Worm (Caenorhabditis elegans): ENCODE data around the gene idpp-6.

idpp-6 gene

DNA sequence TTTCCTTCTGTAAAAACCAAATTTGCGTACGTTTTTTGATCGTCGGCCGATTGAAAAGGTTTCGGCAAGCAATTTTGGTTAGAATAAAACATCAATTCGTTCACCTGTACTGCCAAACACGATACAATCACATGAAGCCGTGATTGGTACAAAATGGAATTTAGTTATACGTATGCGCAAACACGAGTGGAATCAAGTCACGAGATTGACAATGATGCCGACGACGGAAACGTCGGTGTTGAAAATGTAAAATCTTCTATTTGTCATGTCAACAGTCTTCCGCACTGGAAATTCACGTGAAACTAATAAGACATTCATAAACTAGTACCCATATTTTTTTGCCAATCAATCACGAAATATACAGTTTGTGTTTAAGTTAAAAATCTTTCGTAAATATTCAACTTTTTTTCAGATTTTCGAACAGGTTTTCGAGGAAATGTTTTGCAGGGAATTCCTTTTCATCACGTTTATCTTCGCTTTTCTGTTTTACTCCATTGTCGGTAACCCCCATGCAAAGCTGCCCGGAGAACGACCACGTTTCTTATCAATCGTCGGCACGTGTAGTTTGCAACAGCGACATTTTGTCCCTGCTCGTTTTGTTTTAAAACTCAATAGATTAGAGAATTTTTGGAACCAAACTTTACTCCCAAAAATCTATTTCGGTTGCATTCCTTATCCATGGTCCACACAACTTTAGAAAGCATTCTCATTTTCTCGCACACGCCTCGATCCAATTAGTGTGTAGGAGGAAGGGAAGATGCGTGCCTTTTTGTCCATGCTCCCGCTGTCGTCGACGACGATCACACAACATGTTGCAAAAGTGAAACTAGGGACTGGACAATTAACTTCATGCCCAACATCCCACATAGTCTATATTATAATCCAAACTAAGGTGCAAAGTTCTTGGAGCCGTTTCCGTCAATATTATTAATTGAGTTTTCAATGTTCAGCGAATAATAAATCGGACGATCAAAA, 43.6 kb upstream of the idpp-6 start:
- TF ChIP-seq dsc-1 (tag; optimal IDR thresholded peaks at IDR 0.05) (peak; percentile 46), F16B12.6 (tag; optimal IDR thresholded peaks at IDR 0.05) (no peak), nhr-12 (tag; optimal IDR thresholded peaks at IDR 0.05) (no peak), fkh-4 (tag; optimal IDR thresholded peaks at IDR 0.05; ENCODE audit: borderline replicate concordance) (no peak), swsn-7 (tag; optimal IDR thresholded peaks at IDR 0.05) (peak; percentile 38), nhr-19 (GFP tag; conservative IDR thresholded peaks at IDR 0.05) (peak; percentile 63), ets-5 (GFP tag; IDR thresholded peaks at IDR 0.05) (no peak), egl-13 (tag; optimal IDR thresholded peaks at IDR 0.05) (peak; percentile 44), zip-4 (GFP tag; optimal IDR thresholded peaks at IDR 0.05) (no peak), hlh-4 (tag; optimal IDR thresholded peaks at IDR 0.05) (no peak), nhr-28 (tag; optimal IDR thresholded peaks at IDR 0.05) (no peak), tbx-2 (tag; optimal IDR thresholded peaks at IDR 0.05) (peak; percentile 59), ceh-82 (tag; optimal IDR thresholded peaks at IDR 0.05) (no peak), sptf-1 (tag; optimal IDR thresholded peaks at IDR 0.05) (no peak), xbp-1 (tag; optimal IDR thresholded peaks at IDR 0.05) (peak; percentile 40), mab-9 (GFP tag; IDR thresholded peaks at IDR 0.05) (no peak), fos-1 (tag; optimal IDR thresholded peaks at IDR 0.05) (no peak), mep-1 (tag; optimal IDR thresholded peaks at IDR 0.05) (peak; percentile 48), vab-15 (tag; optimal IDR thresholded peaks at IDR 0.05) (peak; percentile 78), C04F5.9 (tag; optimal IDR thresholded peaks at IDR 0.05) (no peak), zag-1 (tag; optimal IDR thresholded peaks at IDR 0.05) (no peak), sup-37 (GFP tag; optimal IDR thresholded peaks at IDR 0.05) (no peak), lir-3 (tag; optimal IDR thresholded peaks at IDR 0.05; ENCODE audit: poor library complexity) (peak; percentile 15), ces-1 (GFP tag; optimal IDR thresholded peaks at IDR 0.05) (no peak), nhr-84 (tag; optimal IDR thresholded peaks at IDR 0.05) (no peak), Y116A8C.19 (tag; optimal IDR thresholded peaks at IDR 0.05; ENCODE audit: borderline replicate concordance) (no peak), nhr-71 (tag; optimal IDR thresholded peaks at IDR 0.05) (peak; percentile 88), ztf-4 (tag; optimal IDR thresholded peaks at IDR 0.05) (no peak), isw-1 (GFP tag; IDR thresholded peaks at IDR 0.05) (no peak), tlp-1 (tag; optimal IDR thresholded peaks at IDR 0.05) (no peak), pax-3 (tag; optimal IDR thresholded peaks at IDR 0.05) (no peak), dpl-1 (GFP tag; optimal IDR thresholded peaks at IDR 0.05) (peak in 1 of 3 experiments; percentile 9), pqm-1 (tag; optimal IDR thresholded peaks at IDR 0.05) (no peak), nhr-237 (tag; optimal IDR thresholded peaks at IDR 0.05) (no peak), hlh-17 (GFP tag; optimal IDR thresholded peaks at IDR 0.05; ENCODE audit: borderline replicate concordance) (no peak), unc-30 (tag; optimal IDR thresholded peaks at IDR 0.05) (no peak), grh-1 (GFP tag; IDR thresholded peaks at IDR 0.05) (peak; percentile 60; the same call in 1 of the 2 replicates), egl-27 (tag; optimal IDR thresholded peaks at IDR 0.05) (no peak), nhr-76 (tag; optimal IDR thresholded peaks at IDR 0.05) (no peak), ceh-90 (tag; optimal IDR thresholded peaks at IDR 0.05) (no peak), rnt-1 (tag; optimal IDR thresholded peaks at IDR 0.05) (no peak), elt-3 (tag; optimal IDR thresholded peaks at IDR 0.05) (peak in 2 of 6 experiments; percentile 49 to 64), unc-98 (GFP tag; IDR thresholded peaks at IDR 0.05) (no peak), lin-15B (tag; optimal IDR thresholded peaks at IDR 0.05) (no peak), blmp-1 (tag; optimal IDR thresholded peaks at IDR 0.05) (peak; percentile 50), lin-39 (tag; optimal IDR thresholded peaks at IDR 0.05) (no peak), snpc-4 (tag; optimal IDR thresholded peaks at IDR 0.05) (no peak), jun-1 (tag; optimal IDR thresholded peaks at IDR 0.05) (no peak), ama-1 (optimal IDR thresholded peaks at IDR 0.05) (no peak), irx-1 (tag; optimal IDR thresholded peaks at IDR 0.05) (peak; percentile 61), snu-23 (GFP tag; optimal IDR thresholded peaks at IDR 0.05) (peak; percentile 75), fkh-10 (GFP tag; optimal IDR thresholded peaks at IDR 0.05) (no peak)
